Fruit fly (Drosophila melanogaster): ENCODE measurements around the gene CG10877.

The CG10877 gene

DNA sequence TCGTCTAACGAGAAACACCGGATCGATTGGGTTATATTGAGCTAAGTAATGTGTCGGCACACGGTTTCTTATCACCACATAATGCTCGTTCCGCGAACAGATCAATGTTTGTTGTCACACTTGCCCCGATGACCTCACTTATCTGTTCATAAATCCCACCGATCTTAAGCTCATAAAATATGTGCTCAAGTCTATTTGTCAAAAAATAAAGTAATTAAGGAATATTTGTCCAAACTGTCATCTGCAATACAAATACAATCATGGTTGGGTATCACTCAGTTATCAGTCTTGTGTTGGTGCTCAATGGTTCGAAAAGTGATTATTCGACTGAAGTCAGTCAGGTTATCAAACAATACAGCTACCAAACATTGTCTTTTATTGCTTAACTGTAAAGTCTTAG, 15.6 kb downstream of the CG10877 start:
- TF ChIP-seq CG9948 (tag; optimal IDR thresholded peaks at IDR 0.05) (no peak), CG10348 (GFP tag; IDR thresholded peaks at IDR 0.05) (no peak), CG13204 (GFP tag; optimal IDR thresholded peaks at IDR 0.05) (no peak), Pif1B (GFP tag; optimal IDR thresholded peaks at IDR 0.05) (no peak), Pif1A (GFP tag; optimal IDR thresholded peaks at IDR 0.05) (no peak), fd96Ca (GFP tag; IDR thresholded peaks at IDR 0.05) (no peak), rn (GFP tag; IDR thresholded peaks at IDR 0.05) (no peak), CG8159 (tag; optimal IDR thresholded peaks at IDR 0.05) (no peak), CG14655 (GFP tag; optimal IDR thresholded peaks at IDR 0.05) (no peak), D1 (tag; optimal IDR thresholded peaks at IDR 0.05) (no peak), Ets98B (GFP tag; IDR thresholded peaks at IDR 0.05) (no peak), CG4496 (GFP tag; IDR thresholded peaks at IDR 0.05) (no peak), CG12605 (GFP tag; IDR thresholded peaks at IDR 0.05) (no peak), Snoo (tag; optimal IDR thresholded peaks at IDR 0.05) (no peak), CG34367 (tag; optimal IDR thresholded peaks at IDR 0.05) (no peak), gl (tag; optimal IDR thresholded peaks at IDR 0.05) (no peak), CG32121 (GFP tag; IDR thresholded peaks at IDR 0.05) (no peak), CG17806 (tag; optimal IDR thresholded peaks at IDR 0.05) (no peak)

DNA sequence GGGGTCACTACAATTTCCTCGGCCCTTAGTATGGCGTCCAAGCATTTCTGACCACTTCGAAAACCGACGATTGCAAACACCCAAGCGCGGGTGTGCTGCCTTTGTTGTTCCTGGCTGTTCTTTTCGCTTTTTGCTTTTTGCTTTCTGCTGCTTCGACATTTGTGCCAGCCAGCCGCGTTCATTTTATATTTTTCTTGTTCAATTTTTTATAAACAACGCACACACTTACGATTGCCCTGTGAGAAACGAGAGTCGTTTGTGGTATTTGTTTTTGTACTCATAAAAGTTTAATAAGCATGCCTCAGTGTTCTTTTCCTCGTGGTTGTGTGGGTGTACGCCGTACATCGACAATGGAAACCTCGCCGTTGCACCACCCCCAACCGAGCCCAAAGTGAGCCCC, 16.1 kb downstream of the CG10877 start:
- TF ChIP-seq Snoo (tag; optimal IDR thresholded peaks at IDR 0.05) (no peak), CG32121 (GFP tag; IDR thresholded peaks at IDR 0.05) (no peak), fd96Ca (GFP tag; IDR thresholded peaks at IDR 0.05) (0 out of 3 replicates have a peak, but pooled peaks have one; percentile 48), EcR (GFP tag; optimal IDR thresholded peaks at IDR 0.05) (peak; percentile 17), CG15710 (tag; optimal IDR thresholded peaks at IDR 0.05) (peak; percentile 42), CG4496 (GFP tag; IDR thresholded peaks at IDR 0.05) (peak; percentile 66), Ets98B (GFP tag; IDR thresholded peaks at IDR 0.05) (no peak), CG8159 (tag; optimal IDR thresholded peaks at IDR 0.05) (no peak), rn (GFP tag; IDR thresholded peaks at IDR 0.05) (no peak), CG10348 (GFP tag; IDR thresholded peaks at IDR 0.05) (no peak), Pif1A (GFP tag; optimal IDR thresholded peaks at IDR 0.05) (no peak), CG9948 (tag; optimal IDR thresholded peaks at IDR 0.05) (no peak), gl (tag; optimal IDR thresholded peaks at IDR 0.05) (peak; percentile 70), CG34367 (tag; optimal IDR thresholded peaks at IDR 0.05) (no peak), D1 (tag; optimal IDR thresholded peaks at IDR 0.05) (no peak), CG17806 (tag; optimal IDR thresholded peaks at IDR 0.05) (no peak), CG8301 (tag; optimal IDR thresholded peaks at IDR 0.05) (no peak), CG12605 (GFP tag; IDR thresholded peaks at IDR 0.05) (peak; percentile 42; the same call in 1 of the 2 replicates), CG13204 (GFP tag; optimal IDR thresholded peaks at IDR 0.05) (peak; percentile 62), Pif1B (GFP tag; optimal IDR thresholded peaks at IDR 0.05) (no peak), CG14655 (GFP tag; optimal IDR thresholded peaks at IDR 0.05) (no peak)

DNA sequence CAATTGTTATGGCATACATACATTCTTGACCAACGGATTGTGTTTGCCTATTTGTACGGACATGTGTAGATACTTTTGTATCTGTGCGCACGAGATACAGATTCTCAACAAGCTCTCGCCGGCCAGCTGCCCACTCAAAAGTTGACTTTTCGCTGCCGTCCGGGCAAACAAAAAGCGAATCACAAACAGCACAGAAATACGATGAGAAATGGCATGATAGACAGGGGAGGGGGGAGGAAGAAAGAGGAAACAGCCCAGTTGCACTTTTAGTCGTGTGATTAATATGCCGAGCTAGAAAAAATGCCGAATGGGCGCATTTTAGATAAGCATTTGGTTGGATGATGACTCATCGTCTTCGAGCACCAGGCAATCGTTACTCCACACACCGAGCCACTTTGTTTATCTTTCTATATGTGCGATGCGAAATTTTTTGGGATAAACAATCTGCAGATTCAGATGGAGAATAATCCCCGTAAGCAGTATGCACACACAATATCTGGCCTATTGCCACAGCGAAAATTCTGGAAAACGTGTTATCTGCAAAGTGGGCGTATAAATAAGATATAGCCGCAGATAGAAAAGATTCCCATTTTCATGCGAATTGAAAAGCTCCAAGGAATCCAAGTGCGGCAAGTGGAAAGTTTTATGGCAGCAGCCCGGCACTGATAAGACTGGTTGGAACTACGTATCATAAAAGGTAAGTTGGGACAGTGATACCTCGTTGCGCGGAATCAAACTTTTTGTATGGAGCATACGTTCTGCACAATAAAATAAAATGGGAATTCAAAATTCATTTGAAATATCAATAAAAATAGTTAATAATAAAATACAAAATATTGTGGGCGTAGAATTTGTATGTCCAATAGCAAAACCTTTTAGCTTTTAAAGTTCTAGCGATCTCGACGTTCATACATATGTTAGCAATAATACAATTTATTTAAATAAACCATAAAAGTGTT, 16.9 kb downstream of the CG10877 start:
- 0 out of 3 replicates have a peak, but pooled peaks have one; percentile 6 for TF ChIP-seq CG4496 (GFP tag; IDR thresholded peaks at IDR 0.05)
- TF ChIP-seq Pif1A (GFP tag; optimal IDR thresholded peaks at IDR 0.05) = peak; percentile 17
- TF ChIP-seq fd96Ca (GFP tag; IDR thresholded peaks at IDR 0.05) = 0 out of 3 replicates have a peak, but pooled peaks have one; percentile 20
- peak; percentile 18 for TF ChIP-seq CG14655 (GFP tag; optimal IDR thresholded peaks at IDR 0.05)
- no peak for TF ChIP-seq Snoo (tag; optimal IDR thresholded peaks at IDR 0.05)
- TF ChIP-seq CG10348 (GFP tag; IDR thresholded peaks at IDR 0.05) = no peak

- TF ChIP-seq Ets98B (GFP tag; IDR thresholded peaks at IDR 0.05) = peak; percentile 45; the same call in 1 of the 2 replicates
- TF ChIP-seq CG32121 (GFP tag; IDR thresholded peaks at IDR 0.05) = peak; percentile 26; the same call in 1 of the 2 replicates
- TF ChIP-seq CG10348 (GFP tag; IDR thresholded peaks at IDR 0.05) = no peak
- no peak for TF ChIP-seq CG34367 (tag; optimal IDR thresholded peaks at IDR 0.05)
- no peak for TF ChIP-seq CG8159 (tag; optimal IDR thresholded peaks at IDR 0.05)
- TF ChIP-seq fd96Ca (GFP tag; IDR thresholded peaks at IDR 0.05) = peak; percentile 23; the same call in 1 of the 3 replicates
- TF ChIP-seq CG4496 (GFP tag; IDR thresholded peaks at IDR 0.05) = 0 out of 3 replicates have a peak, but pooled peaks have one; percentile 40
- 0 out of 2 replicates have a peak, but pooled peaks have one; percentile 28 for TF ChIP-seq CG12605 (GFP tag; IDR thresholded peaks at IDR 0.05)
- no peak for TF ChIP-seq CG13204 (GFP tag; optimal IDR thresholded peaks at IDR 0.05)
These were observed 18.2 kb downstream of the CG10877 start for dm6 chr3R:20545678-20546077.

DNA sequence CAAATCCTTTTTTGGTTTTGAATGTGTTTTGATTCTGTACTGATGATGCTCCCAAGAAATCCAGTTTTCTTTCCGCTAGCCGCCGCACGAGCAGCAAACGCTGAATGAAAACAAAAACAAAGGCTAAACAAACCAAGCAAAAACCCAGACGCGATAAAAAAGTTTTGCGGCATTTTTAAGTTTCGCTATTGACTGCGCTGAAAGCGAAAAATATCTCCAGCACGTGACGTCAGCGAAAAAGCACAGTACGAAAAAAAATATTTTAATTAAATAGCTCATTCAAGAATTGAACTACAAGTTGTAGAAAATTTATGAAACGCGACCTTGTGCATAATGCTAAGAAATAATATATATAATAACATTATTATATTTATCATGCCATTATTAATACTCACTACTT, 18.9 kb downstream of the CG10877 start:
- TF ChIP-seq CG8301 (tag; optimal IDR thresholded peaks at IDR 0.05) (no peak), CG10348 (GFP tag; IDR thresholded peaks at IDR 0.05) (no peak), Pif1A (GFP tag; optimal IDR thresholded peaks at IDR 0.05) (no peak), CG4496 (GFP tag; IDR thresholded peaks at IDR 0.05) (no peak), CG8159 (tag; optimal IDR thresholded peaks at IDR 0.05) (no peak), CG32121 (GFP tag; IDR thresholded peaks at IDR 0.05) (no peak), D1 (tag; optimal IDR thresholded peaks at IDR 0.05) (no peak), CG9948 (tag; optimal IDR thresholded peaks at IDR 0.05) (no peak), Pif1B (GFP tag; optimal IDR thresholded peaks at IDR 0.05) (no peak), rn (GFP tag; IDR thresholded peaks at IDR 0.05) (no peak), CG17806 (tag; optimal IDR thresholded peaks at IDR 0.05) (no peak), EcR (GFP tag; optimal IDR thresholded peaks at IDR 0.05) (no peak), Ets98B (GFP tag; IDR thresholded peaks at IDR 0.05) (no peak)
